Fruit fly (Drosophila melanogaster) whole organism, embryonic: Measurements from ENCODE around the gene CG34347.

ENCODE experiments used
- Abd-B ChIP-seq: fragments of 200-800 bp; sonication (Bioruptor generic); optimal IDR thresholded peaks from 2 replicates; lab custom pipeline; 2018; ENCODE audit warnings: missing biosample characterization, mild to moderate bottlenecking, missing genetic modification characterization, moderate library complexity
- Aef1 ChIP-seq: fragments of 200-800 bp; sonication (Bioruptor generic); IDR thresholded peaks from 3 replicates; pipeline ENCODE4 v1.3.6; 2022; ENCODE audit warnings: missing biosample characterization, missing genetic modification characterization
- BEAF-32 ChIP-seq: fragments of 200-800 bp; sonication (Bioruptor generic); optimal IDR thresholded peaks from 3 replicates; lab custom pipeline; 2017; ENCODE audit warnings: missing biosample characterization, missing genetic modification characterization, mild to moderate bottlenecking, moderate library complexity, missing genetic modification reagents
- CG10209 ChIP-seq: fragments of 200-800 bp; sonication (Bioruptor generic); optimal IDR thresholded peaks from 3 replicates; lab custom pipeline; 2017; ENCODE audit warnings: missing biosample characterization, mild to moderate bottlenecking, missing genetic modification characterization, missing genetic modification reagents
- CG12236 ChIP-seq: fragments of 200-800 bp; sonication (Bioruptor generic); optimal IDR thresholded peaks from 2 replicates; lab custom pipeline; 2016; ENCODE audit warnings: missing biosample characterization, missing genetic modification characterization
- CG12744 ChIP-seq: fragments of 200-800 bp; sonication (Bioruptor generic); optimal IDR thresholded peaks from 2 replicates; lab custom pipeline; 2016; ENCODE audit warnings: missing biosample characterization, missing genetic modification characterization
- CG12769 ChIP-seq: fragments of 200-800 bp; sonication (Bioruptor generic); optimal IDR thresholded peaks from 2 replicates; lab custom pipeline; 2019; ENCODE audit warnings: missing biosample characterization, mild to moderate bottlenecking, missing genetic modification characterization, moderate library complexity
- CG12942 ChIP-seq: fragments of 200-800 bp; sonication (Bioruptor generic); optimal IDR thresholded peaks from 3 replicates; lab custom pipeline; 2016; ENCODE audit warnings: missing biosample characterization, missing genetic modification characterization
- CG15514 ChIP-seq: fragments of 200-800 bp; sonication (Bioruptor generic); optimal IDR thresholded peaks from 3 replicates; lab custom pipeline; 2017; ENCODE audit warnings: missing biosample characterization, missing genetic modification characterization, mild to moderate bottlenecking, moderate library complexity, missing genetic modification reagents
- CG16815 ChIP-seq: fragments of 200-800 bp; sonication (Bioruptor generic); optimal IDR thresholded peaks from 3 replicates; lab custom pipeline; 2017; ENCODE audit warnings: missing biosample characterization, mild to moderate bottlenecking, missing genetic modification characterization
- CG1792 ChIP-seq: fragments of 200-800 bp; sonication (Bioruptor generic); optimal IDR thresholded peaks from 2 replicates; lab custom pipeline; 2016; ENCODE audit warnings: missing biosample characterization, missing genetic modification characterization
- CG1832 ChIP-seq: fragments of 200-800 bp; sonication (Bioruptor generic); optimal IDR thresholded peaks from 2 replicates; lab custom pipeline; 2017; ENCODE audit warnings: missing biosample characterization, mild to moderate bottlenecking, missing genetic modification characterization, inconsistent platforms
- CG18476 ChIP-seq: fragments of 200-800 bp; sonication (Bioruptor generic); optimal IDR thresholded peaks from 2 replicates; lab custom pipeline; 2016; ENCODE audit warnings: missing biosample characterization, mild to moderate bottlenecking, missing genetic modification characterization
- CG2678 ChIP-seq: fragments of 200-800 bp; sonication (Bioruptor generic); optimal IDR thresholded peaks from 3 replicates; lab custom pipeline; 2019; ENCODE audit warnings: missing biosample characterization, mild to moderate bottlenecking, missing genetic modification characterization, moderate library complexity
- CG32767 ChIP-seq: fragments of 200-800 bp; sonication (Bioruptor generic); IDR thresholded peaks from 2 replicates; pipeline ENCODE4 v1.3.6; 2022; ENCODE audit warnings: missing biosample characterization, missing genetic modification characterization
- CG34376 ChIP-seq: fragments of 200-800 bp; sonication (Bioruptor generic); optimal IDR thresholded peaks from 2 replicates; lab custom pipeline; 2018; ENCODE audit warnings: missing biosample characterization, mild to moderate bottlenecking, missing genetic modification characterization
- CG42726 ChIP-seq: fragments of 200-800 bp; sonication (Bioruptor generic); IDR thresholded peaks from 2 replicates; pipeline ENCODE4 v1.3.6; 2022; ENCODE audit warnings: missing biosample characterization, missing genetic modification characterization; ENCODE audit not compliant: partially characterized antibody
- CG6272 ChIP-seq: fragments of 200-800 bp; sonication (Bioruptor generic); IDR thresholded peaks from 2 replicates; pipeline ENCODE4 v1.3.6; 2022; ENCODE audit warnings: missing biosample characterization, missing genetic modification characterization
- CG6654 ChIP-seq: fragments of 200-800 bp; sonication (Bioruptor generic); optimal IDR thresholded peaks from 2 replicates; lab custom pipeline; 2017; ENCODE audit warnings: missing biosample characterization, mild to moderate bottlenecking, missing genetic modification characterization
- CG6689 ChIP-seq: fragments of 200-800 bp; sonication (Bioruptor generic); IDR thresholded peaks from 2 replicates; pipeline ENCODE4 v1.3.6; 2022; ENCODE audit warnings: missing biosample characterization, missing genetic modification characterization
- CG8359 ChIP-seq: fragments of 200-800 bp; sonication (Bioruptor generic); optimal IDR thresholded peaks from 2 replicates; lab custom pipeline; 2017; ENCODE audit warnings: missing biosample characterization, mild to moderate bottlenecking, missing genetic modification characterization, borderline replicate concordance
- Chrac-16 ChIP-seq: fragments of 200-800 bp; sonication (Bioruptor generic); optimal IDR thresholded peaks from 3 replicates; lab custom pipeline; 2016; ENCODE audit warnings: missing biosample characterization, missing genetic modification characterization
- D ChIP-seq, 2 experiments: fragments of 200-800 bp in 1 of 2; fragments of >200 bp in 1 of 2; sonication (Bioruptor generic) in 1 of 2; optimal IDR thresholded peaks; 2 replicates in 1 of 2; 3 replicates in 1 of 2; lab custom pipeline; 2017; ENCODE audit warnings: mild to moderate bottlenecking in 1 of 2, missing biosample characterization in 1 of 2, missing genetic modification characterization in 1 of 2, missing genetic modification reagents in 1 of 2
- D19A ChIP-seq: fragments of 200-800 bp; optimal IDR thresholded peaks from 3 replicates; lab custom pipeline; 2019; ENCODE audit warnings: missing biosample characterization, mild to moderate bottlenecking, missing genetic modification characterization, moderate library complexity
- Dbx ChIP-seq: fragments of 200-800 bp; sonication (Bioruptor generic); IDR thresholded peaks from 3 replicates; pipeline ENCODE4 v1.3.6; 2022; ENCODE audit warnings: missing biosample characterization, missing genetic modification characterization
- Drgx ChIP-seq: fragments of 200-800 bp; sonication (Bioruptor generic); IDR thresholded peaks from 2 replicates; pipeline ENCODE4 v1.3.6; 2022; ENCODE audit warnings: missing biosample characterization, missing genetic modification characterization
- GATAe ChIP-seq: fragments of 200-800 bp; sonication (Bioruptor generic); conservative IDR thresholded peaks from 2 replicates; pipeline ENCODE4 v1.3.6; 2022; ENCODE audit warnings: missing biosample characterization, missing genetic modification characterization
- HLH4C ChIP-seq: fragments of 200-800 bp; sonication (Bioruptor generic); IDR thresholded peaks from 3 replicates; pipeline ENCODE4 v1.3.6; 2022; ENCODE audit warnings: missing biosample characterization, missing genetic modification characterization; ENCODE audit not compliant: partially characterized antibody
- HLHmδ ChIP-seq: fragments of 200-800 bp; sonication (Bioruptor generic); optimal IDR thresholded peaks from 2 replicates; lab custom pipeline; 2018; ENCODE audit warnings: missing biosample characterization, mild to moderate bottlenecking, missing genetic modification characterization, moderate library complexity
- Hr51 ChIP-seq, 2 experiments: fragments of 200-800 bp; sonication (Bioruptor generic); optimal IDR thresholded peaks; 2 replicates in 1 of 2; 3 replicates in 1 of 2; lab custom pipeline; 2016 to 2018; ENCODE audit warnings: missing biosample characterization in 2 of 2, missing genetic modification characterization in 2 of 2, mild to moderate bottlenecking in 1 of 2, moderate library complexity in 1 of 2
- Lim3 ChIP-seq: fragments of 200-800 bp; sonication (Bioruptor generic); IDR thresholded peaks from 2 replicates; pipeline ENCODE4 v1.3.6; 2022; ENCODE audit warnings: missing biosample characterization, missing genetic modification characterization
- MTF-1 ChIP-seq: fragments of 200-800 bp; sonication (Bioruptor generic); optimal IDR thresholded peaks from 2 replicates; lab custom pipeline; 2018; ENCODE audit warnings: missing biosample characterization, mild to moderate bottlenecking, missing genetic modification characterization, borderline replicate concordance
- Opbp ChIP-seq: fragments of 200-800 bp; sonication (Bioruptor generic); IDR thresholded peaks from 3 replicates; pipeline ENCODE4 v1.3.6; 2022; ENCODE audit warnings: missing biosample characterization, missing genetic modification characterization; ENCODE audit not compliant: partially characterized antibody
- Taf1 ChIP-seq: fragments of 200-800 bp; sonication (Bioruptor generic); IDR thresholded peaks from 2 replicates; pipeline ENCODE4 v1.3.6; 2022; ENCODE audit warnings: missing biosample characterization, missing genetic modification characterization
- al ChIP-seq: fragments of 200-800 bp; sonication (Bioruptor generic); IDR thresholded peaks from 2 replicates; pipeline ENCODE4 v1.3.6; 2022; ENCODE audit warnings: missing biosample characterization, missing genetic modification characterization
- aop ChIP-seq: fragments of 200-800 bp; sonication (Bioruptor generic); IDR thresholded peaks from 2 replicates; pipeline ENCODE4 v1.3.6; 2022; ENCODE audit warnings: missing biosample characterization, missing genetic modification characterization
- bsh ChIP-seq, 2 experiments: fragments of 200-800 bp; sonication (Bioruptor generic); optimal IDR thresholded peaks; 2 replicates each; lab custom pipeline; 2017 to 2018; ENCODE audit warnings: mild to moderate bottlenecking in 2 of 2, missing biosample characterization in 2 of 2, missing genetic modification characterization in 2 of 2, moderate library complexity in 1 of 2
- crc ChIP-seq: fragments of 200-800 bp; sonication (Bioruptor generic); optimal IDR thresholded peaks from 2 replicates; lab custom pipeline; 2016; ENCODE audit warnings: missing biosample characterization, missing genetic modification characterization
- dati ChIP-seq: fragments of 200-800 bp; sonication (Bioruptor generic); IDR thresholded peaks from 2 replicates; pipeline ENCODE4 v1.3.6; 2022; ENCODE audit warnings: missing biosample characterization, missing genetic modification characterization
- esg ChIP-seq: fragments of 200-800 bp; sonication (Bioruptor generic); conservative IDR thresholded peaks from 2 replicates; pipeline ENCODE4 v1.3.6; 2022; ENCODE audit warnings: missing biosample characterization, missing genetic modification characterization
- mirr ChIP-seq: fragments of 200-800 bp; sonication (Bioruptor generic); optimal IDR thresholded peaks from 3 replicates; lab custom pipeline; 2018; ENCODE audit warnings: missing biosample characterization, mild to moderate bottlenecking, missing genetic modification characterization
- p53 ChIP-seq: fragments of 200-800 bp; sonication (Bioruptor generic); optimal IDR thresholded peaks from 2 replicates; lab custom pipeline; 2016; ENCODE audit warnings: missing biosample characterization, missing genetic modification characterization
- pnt ChIP-seq: fragments of 200-800 bp; sonication (Bioruptor generic); optimal IDR thresholded peaks from 3 replicates; lab custom pipeline; 2016; ENCODE audit warnings: missing biosample characterization, missing genetic modification characterization
- prd ChIP-seq, 3 experiments: fragments of >200 bp in 2 of 3; fragments of 200-800 bp in 1 of 3; sonication (Bioruptor generic) in 1 of 3; optimal IDR thresholded peaks in 2 of 3; IDR thresholded peaks in 1 of 3; 2 replicates in 2 of 3; 3 replicates in 1 of 3; pipeline versions ENCODE4 v1.3.6 to Lab custom; 2017 to 2022; ENCODE audit warnings: missing biosample characterization in 1 of 3, missing genetic modification characterization in 1 of 3
- sens ChIP-seq: fragments of 200-800 bp; sonication (Bioruptor generic); peaks from one replicate; lab custom pipeline; 2016; ENCODE audit warnings: missing biosample characterization, missing genetic modification characterization
- wek ChIP-seq: fragments of 200-800 bp; sonication (Bioruptor generic); optimal IDR thresholded peaks from 3 replicates; lab custom pipeline; 2018; ENCODE audit warnings: missing biosample characterization, mild to moderate bottlenecking, missing genetic modification characterization, moderate library complexity
- yki ChIP-seq: fragments of >200 bp; optimal IDR thresholded peaks from 3 replicates; lab custom pipeline; 2018

Gene CG34347

dm6 chr3R:31310300-31310699 lies 657 bp upstream of the CG34347 start (continued):
- TF ChIP-seq dati (GFP tag; lab: Robert Waterston, UW) (no peak), Taf1 (GFP tag; lab: Robert Waterston, UW) (no peak), mirr (GFP tag; lab: Kevin White, UChicago) (no peak), CG15514 (GFP tag; lab: Kevin White, UChicago) (peak; percentile 1), Abd-B (GFP tag; lab: Kevin White, UChicago) (no peak), CG12744 (no peak), CG10209 (no peak), CG12769 (tag; lab: Kevin White, UChicago) (peak; percentile 1), wek (GFP tag; lab: Kevin White, UChicago) (no peak), pnt (GFP tag; lab: Kevin White, UChicago) (no peak), yki (lab: Kevin White, UChicago) (no peak), CG34376 (GFP tag; lab: Kevin White, UChicago) (no peak), HLH4C (GFP tag; lab: Robert Waterston, UW) (0 out of 3 replicates have a peak, but pooled peaks have one; percentile 14), crc (no peak), Hr51 (GFP tag; optimal IDR thresholded peaks at IDR 0.05; lab: Kevin White, UChicago) (no peak), CG1832 (GFP tag; lab: Kevin White, UChicago) (no peak), CG8359 (GFP tag; lab: Kevin White, UChicago) (no peak), GATAe (GFP tag; lab: Robert Waterston, UW) (no peak), Aef1 (GFP tag; lab: Robert Waterston, UW) (no peak), aop (no peak), CG16815 (GFP tag; lab: Kevin White, UChicago) (no peak), Dbx (GFP tag; lab: Robert Waterston, UW) (no peak), Lim3 (GFP tag; lab: Robert Waterston, UW) (no peak), CG6654 (GFP tag; lab: Kevin White, UChicago) (no peak), Opbp (no peak), al (GFP tag; lab: Robert Waterston, UW) (no peak), MTF-1 (GFP tag; lab: Kevin White, UChicago) (no peak), p53 (GFP tag; lab: Kevin White, UChicago) (no peak), CG12942 (GFP tag; lab: Kevin White, UChicago) (no peak), HLHmδ (GFP tag; lab: Kevin White, UChicago) (no peak)
- TF ChIP-seq, all 482 proteins: peak for 26

- TF ChIP-seq sens (GFP tag; lab: Kevin White, UChicago) (peak; percentile 57), CG6689 (GFP tag; lab: Robert Waterston, UW) (0 out of 2 replicates have a peak, but pooled peaks have one; percentile 14), bsh (GFP tag; optimal IDR thresholded peaks at IDR 0.05; lab: Kevin White, UChicago) (peak in 1 of 2 experiments; percentile 28), CG42726 (GFP tag; lab: Robert Waterston, UW) (no peak), prd (optimal IDR thresholded peaks at IDR 0.05; lab: Kevin White, UChicago) (no peak), prd (GFP tag; IDR thresholded peaks at IDR 0.05; lab: Robert Waterston, UW) (0 out of 3 replicates have a peak, but pooled peaks have one; percentile 9), CG2678 (tag; lab: Kevin White, UChicago) (no peak), Drgx (GFP tag; lab: Robert Waterston, UW) (peak; percentile 49; the same call in 1 of the 2 replicates), aop (peak; percentile 38; the same call in 1 of the 2 replicates)
Measured at dm6 chr3R:31312287-31312686, 1.3 kb downstream of the CG34347 start.

- TF ChIP-seq Chrac-16 (GFP tag; lab: Kevin White, UChicago) (no peak), esg (GFP tag; lab: Robert Waterston, UW) (no peak), CG1792 (GFP tag; lab: Kevin White, UChicago) (no peak), CG32767 (no peak), BEAF-32 (GFP tag; lab: Kevin White, UChicago) (no peak), D (optimal IDR thresholded peaks at IDR 0.05; lab: Kevin White, UChicago) (no peak), D (GFP tag; optimal IDR thresholded peaks at IDR 0.05; lab: Kevin White, UChicago) (no peak), Drgx (GFP tag; lab: Robert Waterston, UW) (peak; percentile 48; the same call in 1 of the 2 replicates), bsh (GFP tag; optimal IDR thresholded peaks at IDR 0.05; lab: Kevin White, UChicago) (peak in 1 of 2 experiments; percentile 15), CG6689 (GFP tag; lab: Robert Waterston, UW) (no peak), D19A (no peak), CG6272 (GFP tag; lab: Robert Waterston, UW) (no peak), CG18476 (no peak), GATAe (GFP tag; lab: Robert Waterston, UW) (no peak), CG12236 (GFP tag; lab: Kevin White, UChicago) (no peak)
Measured at dm6 chr3R:31314477-31314876, 3.5 kb downstream of the CG34347 start.
